Worm (Caenorhabditis elegans) whole organism, L2 larva: ENCODE results near the gene tre-5.

Experiments
- R02D3.7 ChIP-seq: fragments of 150-350 bp; optimal IDR thresholded peaks from 2 replicates; lab custom pipeline; 2014; ENCODE audit warnings: missing biosample characterization, missing genetic modification characterization
- ZK546.5 ChIP-seq: sonication (generic microtip); optimal IDR thresholded peaks from 2 replicates; lab custom pipeline; 2017; ENCODE audit warnings: missing biosample characterization, missing genetic modification characterization
- ceh-82 ChIP-seq: fragments of 150-350 bp; optimal IDR thresholded peaks from 2 replicates; lab custom pipeline; 2014; ENCODE audit warnings: missing biosample characterization, missing genetic modification characterization
- crh-2 ChIP-seq: sonication (generic microtip); optimal IDR thresholded peaks from 2 replicates; lab custom pipeline; 2017; ENCODE audit warnings: missing biosample characterization, missing genetic modification characterization
- egl-27 ChIP-seq: sonication (generic microtip); optimal IDR thresholded peaks from 3 replicates; lab custom pipeline; 2017; ENCODE audit warnings: missing biosample characterization, missing genetic modification reagents, missing genetic modification characterization
- elt-1 ChIP-seq: fragments of 150-350 bp; optimal IDR thresholded peaks from 2 replicates; lab custom pipeline; 2014; ENCODE audit warnings: missing biosample characterization, missing genetic modification characterization
- elt-3 ChIP-seq: sonication (generic microtip); optimal IDR thresholded peaks from 2 replicates; lab custom pipeline; 2017; ENCODE audit warnings: missing biosample characterization, missing genetic modification characterization
- fos-1 ChIP-seq: fragments of 150-350 bp; optimal IDR thresholded peaks from 2 replicates; lab custom pipeline; 2014; ENCODE audit warnings: missing biosample characterization, missing genetic modification characterization
- gmeb-1 ChIP-seq: fragments of 150-350 bp; optimal IDR thresholded peaks from 2 replicates; lab custom pipeline; 2014; ENCODE audit warnings: missing biosample characterization, missing genetic modification characterization
- lin-11 ChIP-seq: fragments of 150-350 bp; sonication (generic microtip); optimal IDR thresholded peaks from 2 replicates; lab custom pipeline; 2014; ENCODE audit warnings: missing biosample characterization, missing genetic modification characterization, inconsistent platforms, mixed read lengths
- lin-39 ChIP-seq: fragments of 150-350 bp; optimal IDR thresholded peaks from 2 replicates; lab custom pipeline; 2014; ENCODE audit warnings: missing biosample characterization, missing genetic modification reagents, missing genetic modification characterization
- lsy-2 ChIP-seq, 2 experiments: fragments of 150-350 bp in 1 of 2; sonication (generic microtip) in 1 of 2; optimal IDR thresholded peaks; 2 replicates each; lab custom pipeline; 2014 to 2017; ENCODE audit warnings: missing biosample characterization in 2 of 2, missing genetic modification characterization in 2 of 2
- mab-5 ChIP-seq: fragments of 150-350 bp; optimal IDR thresholded peaks from 2 replicates; lab custom pipeline; 2014; ENCODE audit warnings: missing biosample characterization, missing genetic modification characterization
- mdl-1 ChIP-seq, 2 experiments: fragments of 150-350 bp in 1 of 2; sonication (generic microtip) in 1 of 2; optimal IDR thresholded peaks; 2 replicates each; lab custom pipeline; 2017; ENCODE audit warnings: missing biosample characterization in 2 of 2, missing genetic modification characterization in 2 of 2
- nhr-11 ChIP-seq: fragments of 150-350 bp; optimal IDR thresholded peaks from 2 replicates; lab custom pipeline; 2014; ENCODE audit warnings: missing biosample characterization, missing genetic modification characterization
- nhr-12 ChIP-seq: fragments of 150-350 bp; optimal IDR thresholded peaks from 2 replicates; lab custom pipeline; 2014; ENCODE audit warnings: missing biosample characterization, missing genetic modification characterization
- nhr-129 ChIP-seq: fragments of 150-350 bp; optimal IDR thresholded peaks from 2 replicates; lab custom pipeline; 2014; ENCODE audit warnings: missing biosample characterization, missing genetic modification characterization
- nhr-21 ChIP-seq: fragments of 150-350 bp; optimal IDR thresholded peaks from 2 replicates; lab custom pipeline; 2014; ENCODE audit warnings: missing biosample characterization, missing genetic modification characterization
- nhr-23 ChIP-seq: fragments of 150-350 bp; optimal IDR thresholded peaks from 2 replicates; lab custom pipeline; 2014; ENCODE audit warnings: missing biosample characterization, missing genetic modification reagents, missing genetic modification characterization
- nhr-237 ChIP-seq: fragments of 150-350 bp; optimal IDR thresholded peaks from 2 replicates; lab custom pipeline; 2014; ENCODE audit warnings: missing biosample characterization, missing genetic modification characterization
- nhr-25 ChIP-seq: fragments of 150-350 bp; sonication (generic microtip); optimal IDR thresholded peaks from 3 replicates; lab custom pipeline; 2014; ENCODE audit warnings: missing biosample characterization, missing genetic modification characterization
- nhr-6 ChIP-seq: fragments of 150-350 bp; optimal IDR thresholded peaks from 2 replicates; lab custom pipeline; 2014; ENCODE audit warnings: missing biosample characterization, missing genetic modification characterization
- nhr-77 ChIP-seq: fragments of 150-350 bp; optimal IDR thresholded peaks from 2 replicates; lab custom pipeline; 2014; ENCODE audit warnings: missing biosample characterization, missing genetic modification characterization
- sem-4 ChIP-seq: fragments of 150-350 bp; optimal IDR thresholded peaks from 2 replicates; lab custom pipeline; 2014; ENCODE audit warnings: missing biosample characterization, missing genetic modification reagents, missing genetic modification characterization
- skn-1 ChIP-seq: sonication (generic microtip); optimal IDR thresholded peaks from 2 replicates; lab custom pipeline; 2017; ENCODE audit warnings: missing biosample characterization, missing genetic modification characterization
- sma-3 ChIP-seq: sonication (generic microtip); optimal IDR thresholded peaks from 2 replicates; lab custom pipeline; 2016; ENCODE audit warnings: missing genetic modification reagents, missing genetic modification characterization, missing compliant biosample characterization
- sma-9 ChIP-seq, 2 experiments: fragments of 150-350 bp in 1 of 2; sonication (generic microtip) in 1 of 2; optimal IDR thresholded peaks; 2 replicates each; lab custom pipeline; 2014 to 2016; ENCODE audit warnings: missing genetic modification characterization in 2 of 2, mild to moderate bottlenecking in 1 of 2, missing biosample characterization in 1 of 2, missing compliant biosample characterization in 1 of 2, missing genetic modification reagents in 1 of 2, moderate library complexity in 1 of 2
- unc-39 ChIP-seq: fragments of 150-350 bp; optimal IDR thresholded peaks from 2 replicates; lab custom pipeline; 2014; ENCODE audit warnings: missing biosample characterization, missing genetic modification characterization
- unc-55 ChIP-seq: fragments of 150-350 bp; sonication (generic microtip); optimal IDR thresholded peaks from 3 replicates; lab custom pipeline; 2014; ENCODE audit warnings: missing biosample characterization, missing genetic modification reagents, missing genetic modification characterization
- zag-1 ChIP-seq: fragments of 150-350 bp; optimal IDR thresholded peaks from 2 replicates; lab custom pipeline; 2014; ENCODE audit warnings: missing biosample characterization, missing genetic modification characterization
- ztf-1 ChIP-seq: fragments of 200-800 bp; sonication (Bioruptor generic); conservative IDR thresholded peaks from 2 replicates; pipeline ENCODE4 v1.3.6; 2022; ENCODE audit warnings: missing genetic modification characterization, missing compliant biosample characterization
- ztf-11 ChIP-seq: sonication (generic microtip); optimal IDR thresholded peaks from 2 replicates; lab custom pipeline; 2017; ENCODE audit warnings: missing biosample characterization, missing genetic modification characterization
- ztf-4 ChIP-seq: fragments of 150-350 bp; optimal IDR thresholded peaks from 2 replicates; lab custom pipeline; 2014; ENCODE audit warnings: missing biosample characterization, missing genetic modification characterization

The tre-5 gene

DNA sequence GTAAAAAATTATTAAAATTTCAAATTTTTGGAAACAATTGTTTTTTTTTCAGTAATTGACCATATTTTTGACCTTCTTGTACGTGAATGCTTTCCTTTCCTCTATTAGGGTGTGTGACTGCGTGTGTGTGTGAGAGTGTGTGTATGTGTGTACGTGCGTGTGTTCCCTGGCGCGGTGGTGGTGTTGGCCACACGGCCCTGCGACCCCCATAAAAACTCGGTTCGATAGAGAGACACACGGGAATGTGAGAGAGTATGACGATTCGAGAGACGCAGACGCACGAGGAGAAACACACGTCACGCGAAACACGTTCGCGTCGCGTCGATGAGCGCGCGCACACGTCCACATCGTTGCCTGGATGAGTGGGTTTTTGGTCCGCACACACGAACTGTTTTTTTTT, 36.3 kb downstream of the tre-5 start (continued):
- TF ChIP-seq mdl-1 (tag; optimal IDR thresholded peaks at IDR 0.05; lab: Kevin White, UChicago) (peak; percentile 40 to 83), sma-3 (GFP tag; lab: Kevin White, UChicago) (peak; percentile 30), egl-27 (tag; lab: Kevin White, UChicago) (peak; percentile 57), skn-1 (tag; lab: Kevin White, UChicago) (no peak), nhr-129 (tag; lab: Kevin White, UChicago) (peak; percentile 86)

DNA sequence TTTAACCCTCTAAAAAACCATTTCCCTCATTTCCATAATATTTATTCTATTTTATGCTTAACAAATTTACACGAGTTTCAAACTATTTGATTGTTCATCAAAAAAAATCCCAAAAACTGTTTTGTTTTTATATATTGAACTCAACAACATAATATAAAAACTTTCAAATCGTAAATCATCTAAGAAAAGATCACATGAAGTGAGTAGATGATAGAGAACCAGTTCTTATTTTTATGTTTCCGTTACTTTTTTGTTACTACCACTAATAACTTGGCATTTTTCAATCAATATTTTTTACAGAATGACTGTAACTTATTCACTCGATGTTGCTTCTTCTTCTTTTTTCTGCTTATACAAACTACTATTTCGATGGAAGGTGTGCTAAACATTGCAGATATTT, 42.4 kb downstream of the tre-5 start, which contains the start of gene best-3:
best-3 (plus strand) TSS at position 301 of the 400 bp plus-strand sequence.
- TF ChIP-seq skn-1 (tag; lab: Kevin White, UChicago) (no peak), ztf-1 (no peak), lin-39 (tag; lab: Kevin White, UChicago) (no peak), egl-27 (tag; lab: Kevin White, UChicago) (no peak), unc-39 (tag; lab: Kevin White, UChicago) (no peak), mdl-1 (tag; optimal IDR thresholded peaks at IDR 0.05; lab: Kevin White, UChicago) (no peak), nhr-11 (tag; lab: Kevin White, UChicago) (no peak), gmeb-1 (tag; lab: Kevin White, UChicago) (no peak), unc-55 (GFP tag; lab: Kevin White, UChicago) (no peak), ZK546.5 (tag; lab: Kevin White, UChicago) (no peak), elt-1 (tag; lab: Kevin White, UChicago) (no peak)

DNA sequence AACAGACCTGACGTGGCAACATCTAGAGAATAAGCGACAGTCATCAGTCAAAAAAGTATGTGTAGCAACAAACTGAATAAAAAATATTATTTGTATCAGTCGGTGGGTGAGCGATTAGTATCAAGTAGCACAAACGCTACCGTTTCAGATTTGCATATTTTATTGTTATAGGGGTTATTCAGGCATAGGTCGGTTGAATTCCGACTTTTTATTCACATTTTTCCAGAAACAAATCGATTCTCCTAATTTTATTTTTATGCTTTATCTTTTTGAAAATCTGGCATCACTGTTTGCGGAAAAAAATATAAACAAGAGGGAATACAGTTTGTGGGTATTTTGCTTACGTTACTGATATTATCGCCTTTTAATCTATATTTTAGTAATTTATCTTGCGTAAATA, 43.3 kb downstream of the tre-5 start, which contains the start of gene best-4:
best-4 (minus strand) TSS at position 101 of the 400 bp plus-strand sequence.
- TF ChIP-seq elt-1 (tag; lab: Kevin White, UChicago) (no peak), elt-3 (no peak), ztf-11 (tag; lab: Kevin White, UChicago) (no peak), lin-11 (tag; lab: Kevin White, UChicago) (no peak), nhr-23 (tag; lab: Kevin White, UChicago) (no peak), ztf-4 (tag; lab: Kevin White, UChicago) (no peak), mab-5 (tag; lab: Kevin White, UChicago) (no peak), zag-1 (no peak), R02D3.7 (tag; lab: Kevin White, UChicago) (no peak), lin-39 (tag; lab: Kevin White, UChicago) (no peak), unc-39 (tag; lab: Kevin White, UChicago) (no peak), skn-1 (tag; lab: Kevin White, UChicago) (no peak), mdl-1 (tag; optimal IDR thresholded peaks at IDR 0.05; lab: Kevin White, UChicago) (no peak), ceh-82 (tag; lab: Kevin White, UChicago) (no peak), nhr-129 (tag; lab: Kevin White, UChicago) (no peak), nhr-21 (no peak), nhr-6 (tag; lab: Kevin White, UChicago) (no peak)

DNA sequence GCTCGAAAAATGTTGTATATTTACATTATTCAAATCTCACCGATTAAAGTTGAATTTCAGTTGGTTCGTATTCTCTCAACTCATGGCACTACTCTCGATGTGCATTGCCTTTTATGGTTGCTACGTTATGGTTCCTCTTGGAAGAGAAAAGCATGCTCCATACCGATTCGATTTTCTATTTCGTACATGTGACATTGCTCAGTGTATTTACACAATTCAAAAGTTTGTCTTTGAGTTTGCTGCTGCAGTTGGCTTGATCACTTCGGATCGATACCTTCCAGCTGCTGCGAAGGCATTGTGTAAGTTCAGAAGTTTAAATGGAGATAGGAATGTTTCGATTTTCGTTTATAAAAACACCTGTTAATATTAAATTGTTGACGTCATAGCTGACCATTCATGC, 46.9 kb downstream of the tre-5 start:
- TF ChIP-seq sma-9 (GFP tag; optimal IDR thresholded peaks at IDR 0.05; lab: Kevin White, UChicago) (no peak), sma-9 (tag; optimal IDR thresholded peaks at IDR 0.05; lab: Kevin White, UChicago) (no peak), nhr-6 (tag; lab: Kevin White, UChicago) (peak; percentile 88)

DNA sequence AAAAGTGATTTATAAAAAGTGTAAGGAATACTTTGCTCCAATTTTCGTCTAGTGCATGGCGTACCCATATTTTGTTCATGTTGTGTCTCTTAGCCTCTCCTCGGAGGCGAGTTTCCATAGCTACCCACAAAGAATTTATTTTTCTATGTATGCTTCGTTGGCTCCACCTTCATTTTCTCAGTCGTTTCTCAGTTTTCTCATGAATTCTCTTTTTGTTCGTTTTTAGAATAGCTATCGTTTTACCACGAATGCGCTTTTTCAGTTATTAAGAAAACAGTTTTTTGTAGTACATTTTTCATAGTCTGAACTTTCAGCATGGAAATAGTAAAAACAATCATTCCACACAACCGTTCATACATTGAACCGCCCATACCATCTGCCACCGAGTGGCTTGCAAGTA, 48.8 kb downstream of the tre-5 start, which contains the start of gene osta-1:
osta-1 (plus strand) TSS at position 309 of the 400 bp plus-strand sequence.
- TF ChIP-seq sem-4 (tag; lab: Kevin White, UChicago) (no peak), nhr-237 (tag; lab: Kevin White, UChicago) (no peak), R02D3.7 (tag; lab: Kevin White, UChicago) (no peak), elt-1 (tag; lab: Kevin White, UChicago) (no peak), zag-1 (no peak), nhr-77 (tag; lab: Kevin White, UChicago) (no peak), nhr-6 (tag; lab: Kevin White, UChicago) (peak; percentile 87), nhr-11 (tag; lab: Kevin White, UChicago) (no peak)

DNA sequence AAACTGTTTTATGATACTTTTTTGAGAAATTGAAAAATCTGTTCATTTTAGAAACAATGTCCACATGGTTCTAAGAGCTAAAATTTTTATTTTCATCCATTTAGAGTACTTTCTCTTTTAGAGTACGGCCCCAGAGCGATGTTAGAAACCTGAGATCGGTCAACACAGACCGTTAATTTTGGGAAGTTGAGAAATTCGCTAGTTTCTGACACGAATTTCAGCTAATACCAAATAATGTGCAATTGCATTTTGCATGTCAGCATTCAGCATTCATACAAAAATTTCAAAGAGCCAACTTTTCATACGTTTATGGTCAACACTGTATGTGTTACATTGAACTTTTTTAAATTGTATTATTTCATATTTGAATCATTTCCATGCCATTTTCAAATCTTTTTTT, 50.3 kb downstream of the tre-5 start:
- TF ChIP-seq mdl-1 (tag; optimal IDR thresholded peaks at IDR 0.05; lab: Kevin White, UChicago) (no peak), lin-39 (tag; lab: Kevin White, UChicago) (no peak), ztf-11 (tag; lab: Kevin White, UChicago) (no peak), nhr-6 (tag; lab: Kevin White, UChicago) (no peak), sma-3 (GFP tag; lab: Kevin White, UChicago) (no peak), lin-11 (tag; lab: Kevin White, UChicago) (no peak), R02D3.7 (tag; lab: Kevin White, UChicago) (no peak), crh-2 (tag; lab: Kevin White, UChicago) (no peak), lsy-2 (tag; optimal IDR thresholded peaks at IDR 0.05; lab: Kevin White, UChicago) (no peak), fos-1 (tag; lab: Kevin White, UChicago) (no peak), mab-5 (tag; lab: Kevin White, UChicago) (no peak), nhr-25 (tag; lab: Kevin White, UChicago) (no peak), nhr-12 (no peak)
